Fruit fly (Drosophila melanogaster) whole organism, prepupa: ENCODE measurements around the gene CG7607.

ENCODE experiments used
- CG11902 ChIP-seq: fragments of 200-800 bp; sonication (Bioruptor generic); optimal IDR thresholded peaks from 3 replicates; lab custom pipeline; 2016; ENCODE audit warnings: missing biosample characterization, missing genetic modification characterization
- CG6163 ChIP-seq: fragments of 200-800 bp; sonication (Bioruptor generic); IDR thresholded peaks from 3 replicates; pipeline ENCODE4 v1.3.6; 2022; ENCODE audit warnings: missing biosample characterization, missing genetic modification characterization
- Hr38 ChIP-seq: sonication (Bioruptor generic); optimal IDR thresholded peaks from 2 replicates; lab custom pipeline; 2016; ENCODE audit warnings: missing biosample characterization, missing genetic modification characterization
- acj6 ChIP-seq: fragments of 200-800 bp; sonication (Bioruptor generic); optimal IDR thresholded peaks from 3 replicates; lab custom pipeline; 2016; ENCODE audit warnings: missing biosample characterization, missing genetic modification characterization
- dac ChIP-seq: fragments of 200-800 bp; sonication (Bioruptor generic); optimal IDR thresholded peaks from 2 replicates; lab custom pipeline; 2017; ENCODE audit warnings: missing biosample characterization, mild to moderate bottlenecking, missing genetic modification characterization
- dsx ChIP-seq: fragments of 200-800 bp; optimal IDR thresholded peaks from 3 replicates; lab custom pipeline; 2019; ENCODE audit warnings: missing biosample characterization, mild to moderate bottlenecking, missing genetic modification characterization, moderate library complexity; ENCODE audit not compliant: poor library complexity, severe bottlenecking

Gene CG7607

dm6 chr3L:11248303-11248702, 48.9 kb downstream of the CG7607 start (continued):
- TF ChIP-seq Hr38 (GFP tag; lab: Kevin White, UChicago) (no peak), acj6 (GFP tag; lab: Kevin White, UChicago) (no peak), dsx (GFP tag; lab: Kevin White, UChicago) (peak; percentile 14), CG11902 (GFP tag; lab: Kevin White, UChicago) (no peak), dac (GFP tag; lab: Kevin White, UChicago) (no peak), CG6163 (GFP tag; lab: Robert Waterston, UW) (peak; percentile 55)
- TF ChIP-seq, all 60 proteins: peak for 9
